Worm (Caenorhabditis elegans): Measurements from ENCODE around the gene aexr-3.

aexr-3 gene

ce11 chrX:8953011-8953410 lies 8.0 kb downstream of the aexr-3 start:
- TF ChIP-seq unc-62 (GFP tag; optimal IDR thresholded peaks at IDR 0.05), result no peak

DNA sequence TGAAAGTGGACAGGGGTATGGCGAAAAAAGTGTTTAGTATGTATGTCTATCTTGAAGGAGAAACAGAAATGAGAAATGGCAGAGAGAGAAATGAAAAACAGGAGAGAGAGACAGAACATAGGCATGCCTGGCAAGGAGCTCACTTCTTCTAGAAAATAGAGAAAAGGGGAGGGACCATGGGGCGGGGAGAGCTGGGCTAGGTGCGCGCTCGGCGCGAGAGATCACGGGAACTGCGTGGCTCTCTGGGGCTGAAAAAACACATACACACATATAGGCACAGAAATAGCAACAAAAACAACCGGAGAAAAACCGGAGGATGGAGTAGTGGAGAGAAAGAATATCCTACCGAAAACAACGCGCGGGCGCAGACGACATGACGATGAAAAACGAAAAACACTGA lies 9.0 kb downstream of the aexr-3 start:
- TF ChIP-seq unc-62 (GFP tag; optimal IDR thresholded peaks at IDR 0.05), result no peak

ce11 chrX:8950507-8951028 lies 10.4 kb downstream of the aexr-3 start, which contains the start of gene trk-1:
trk-1 (minus strand) TSS chrX:8950978.
- TF ChIP-seq unc-62 (GFP tag; optimal IDR thresholded peaks at IDR 0.05), result no peak

- TF ChIP-seq unc-62 (GFP tag; optimal IDR thresholded peaks at IDR 0.05), result no peak
These were observed 16.0 kb downstream of the aexr-3 start for ce11 chrX:8945011-8945410.

ce11 chrX:8944078-8944477 lies 16.9 kb downstream of the aexr-3 start:
- TF ChIP-seq unc-62 (GFP tag; optimal IDR thresholded peaks at IDR 0.05), result no peak

- TF ChIP-seq unc-62 (GFP tag; optimal IDR thresholded peaks at IDR 0.05), result no peak
These were observed 20.9 kb downstream of the aexr-3 start, which contains the start of gene dylt-2 for ce11 chrX:8940059-8940458. dylt-2 (minus strand) TSS chrX:8940159.

DNA sequence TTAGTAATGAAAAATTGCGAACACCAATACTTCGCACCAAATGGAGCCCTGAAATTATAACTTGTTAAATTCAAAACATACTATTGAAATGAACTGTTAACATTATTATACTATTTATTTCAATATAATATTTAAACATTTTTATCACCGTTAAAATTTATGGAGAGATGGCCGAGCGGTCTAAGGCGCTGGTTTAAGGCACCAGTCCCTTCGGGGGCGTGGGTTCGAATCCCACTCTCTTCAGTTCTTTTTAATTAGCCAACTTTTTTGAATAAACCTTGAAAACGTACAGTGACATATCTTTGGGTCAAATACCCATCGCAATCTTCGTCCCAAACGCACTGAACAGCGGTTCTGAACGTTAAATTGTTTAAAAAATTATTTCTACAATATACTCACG lies 21.6 kb downstream of the aexr-3 start:
- no peak for TF ChIP-seq unc-62 (GFP tag; optimal IDR thresholded peaks at IDR 0.05)

ce11 chrX:8934988-8935387 lies 26.0 kb downstream of the aexr-3 start:
- no peak for TF ChIP-seq unc-62 (GFP tag; optimal IDR thresholded peaks at IDR 0.05)

DNA sequence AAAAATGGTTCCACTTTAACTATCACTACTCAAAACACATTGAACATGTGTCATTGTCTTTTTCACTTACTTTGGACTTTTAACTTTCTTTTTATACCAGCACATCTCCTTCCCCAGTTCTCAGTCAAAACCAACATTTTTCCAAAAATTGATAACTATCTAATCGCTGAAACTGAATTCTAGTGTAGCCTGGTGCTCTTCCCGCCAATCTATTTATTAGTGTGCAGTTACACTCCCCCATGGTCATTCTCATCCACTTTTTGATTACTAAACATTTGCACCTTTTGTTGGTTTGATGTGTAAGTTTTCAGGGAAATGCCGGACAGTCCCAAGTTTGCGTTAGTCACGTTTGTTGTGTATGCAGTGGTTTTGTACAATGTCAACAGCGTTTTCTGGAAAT lies 26.7 kb downstream of the aexr-3 start:
- no peak for TF ChIP-seq unc-62 (GFP tag; optimal IDR thresholded peaks at IDR 0.05)

- TF ChIP-seq unc-62 (GFP tag; optimal IDR thresholded peaks at IDR 0.05), result no peak
These were observed 27.5 kb downstream of the aexr-3 start for ce11 chrX:8933508-8933907.

ce11 chrX:8932387-8932786 lies 28.6 kb downstream of the aexr-3 start:
- no peak for TF ChIP-seq unc-62 (GFP tag; optimal IDR thresholded peaks at IDR 0.05)

ce11 chrX:8931647-8932046 lies 29.3 kb downstream of the aexr-3 start:
- no peak for TF ChIP-seq unc-62 (GFP tag; optimal IDR thresholded peaks at IDR 0.05)

- no peak for TF ChIP-seq unc-62 (GFP tag; optimal IDR thresholded peaks at IDR 0.05)
These were observed 30.1 kb downstream of the aexr-3 start, which contains the start of gene acs-22 for ce11 chrX:8930879-8931278. acs-22 (plus strand) TSS chrX:8931179.

ce11 chrX:8929688-8930087 lies 31.3 kb downstream of the aexr-3 start:
- TF ChIP-seq unc-62 (GFP tag; optimal IDR thresholded peaks at IDR 0.05), result no peak

DNA sequence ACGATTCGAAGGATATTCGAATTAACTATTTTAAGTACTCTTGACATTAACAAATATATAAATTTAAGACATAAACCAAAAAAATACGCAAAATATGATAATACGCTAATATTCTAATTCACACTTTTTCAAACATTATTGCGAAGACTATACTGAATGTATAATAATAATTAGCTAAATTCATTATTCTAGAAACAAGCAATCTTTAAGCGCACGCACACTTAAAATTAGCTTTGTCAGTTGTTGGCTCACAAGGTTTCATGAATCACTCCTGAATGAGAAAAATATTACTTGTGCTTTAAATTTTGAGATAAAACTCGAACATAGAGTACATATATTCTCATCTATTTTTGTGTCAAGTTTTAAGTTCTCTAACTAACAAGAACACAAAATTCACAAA lies 34.1 kb downstream of the aexr-3 start:
- no peak for TF ChIP-seq unc-62 (GFP tag; optimal IDR thresholded peaks at IDR 0.05)

- TF ChIP-seq unc-62 (GFP tag; optimal IDR thresholded peaks at IDR 0.05), result no peak
These were observed 34.6 kb downstream of the aexr-3 start for ce11 chrX:8926341-8926740.

DNA sequence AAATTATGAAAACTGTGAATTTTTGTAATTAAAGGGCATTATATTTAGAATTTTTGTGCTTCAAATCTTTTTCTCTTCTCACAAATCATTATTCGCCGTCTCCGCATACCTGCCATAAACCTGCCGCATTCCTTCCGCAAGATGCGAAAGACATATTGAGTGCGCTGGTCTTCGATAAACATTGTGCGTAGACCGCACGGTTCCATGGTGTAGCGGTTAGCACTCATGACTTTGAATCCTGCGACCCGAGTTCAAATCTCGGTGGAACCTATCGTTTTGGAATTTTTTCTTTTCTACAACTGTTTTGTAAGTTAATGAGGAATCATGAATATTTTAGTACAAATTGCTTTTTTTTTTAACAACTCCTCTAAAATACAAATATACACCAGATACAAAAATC lies 35.5 kb downstream of the aexr-3 start:
- TF ChIP-seq unc-62 (GFP tag; optimal IDR thresholded peaks at IDR 0.05), result no peak

ce11 chrX:8921221-8921620 lies 39.7 kb downstream of the aexr-3 start:
- TF ChIP-seq unc-62 (GFP tag; optimal IDR thresholded peaks at IDR 0.05), result no peak
